Worm (Caenorhabditis elegans) whole organism, midembryonic: ENCODE results near the gene srw-99.

Experiments
- T22C8.4 ChIP-seq: fragments of 200-800 bp; sonication (Bioruptor generic); IDR thresholded peaks from 2 replicates; pipeline ENCODE4 v1.3.6; 2022; ENCODE audit warnings: missing genetic modification characterization, missing compliant biosample characterization
- cog-1 ChIP-seq: sonication (generic microtip); optimal IDR thresholded peaks from 2 replicates; lab custom pipeline; 2016; ENCODE audit warnings: missing genetic modification characterization, missing compliant biosample characterization
- flt-1 ChIP-seq: fragments of 200-800 bp; sonication (Bioruptor generic); IDR thresholded peaks from 2 replicates; pipeline ENCODE4 v1.3.6; 2022; ENCODE audit warnings: missing genetic modification characterization, missing compliant biosample characterization
- klf-2 ChIP-seq: fragments of 200-800 bp; sonication (Bioruptor generic); conservative IDR thresholded peaks from 2 replicates; pipeline ENCODE4 v1.3.6; 2022; ENCODE audit warnings: missing genetic modification reagents, missing genetic modification characterization, missing compliant biosample characterization
- med-1 ChIP-seq: sonication (generic microtip); optimal IDR thresholded peaks from 2 replicates; lab custom pipeline; 2017; ENCODE audit warnings: missing genetic modification characterization, mild to moderate bottlenecking, missing compliant biosample characterization, antibody characterized with exemption, missing genetic modification reagents; ENCODE audit not compliant: insufficient read depth
- ref-1 ChIP-seq: fragments of 200-800 bp; sonication (Bioruptor generic); conservative IDR thresholded peaks from 2 replicates; pipeline ENCODE4 v1.3.6; 2022; ENCODE audit warnings: missing genetic modification reagents, missing genetic modification characterization, missing compliant biosample characterization
- tab-1 ChIP-seq: fragments of 200-800 bp; sonication (Bioruptor generic); IDR thresholded peaks from 2 replicates; pipeline ENCODE4 v1.3.6; 2022; ENCODE audit warnings: missing genetic modification characterization, missing compliant biosample characterization
- ztf-23 ChIP-seq: fragments of 200-800 bp; sonication (Bioruptor generic); IDR thresholded peaks from 2 replicates; pipeline ENCODE4 v1.3.6; 2022; ENCODE audit warnings: missing genetic modification reagents, missing genetic modification characterization, missing compliant biosample characterization
- ztf-29 ChIP-seq: fragments of 200-800 bp; sonication (Bioruptor generic); IDR thresholded peaks from 2 replicates; pipeline ENCODE4 v1.3.6; 2022; ENCODE audit warnings: missing genetic modification reagents, missing genetic modification characterization, missing compliant biosample characterization

srw-99 gene

DNA sequence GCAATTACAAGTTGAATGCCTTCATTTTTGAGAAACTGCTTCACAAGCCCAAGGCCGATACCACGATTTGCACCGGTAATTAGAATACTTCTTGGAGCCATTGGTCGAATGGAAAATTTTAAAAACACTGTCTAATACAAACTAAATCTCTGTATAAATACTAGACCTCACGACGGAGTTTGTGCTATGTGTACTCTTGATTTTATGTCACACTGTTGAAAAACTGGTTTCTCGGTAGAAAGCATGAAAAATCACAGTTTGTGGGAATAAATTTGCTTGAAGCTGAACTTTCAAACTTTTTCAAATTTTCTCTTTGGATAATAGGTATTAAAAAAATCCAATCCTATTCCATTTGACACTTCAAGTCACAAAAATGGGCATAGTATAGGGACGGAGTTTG lies 47.0 kb downstream of the srw-99 start, which contains the start of gene ZK697.14:
TSS of gene ZK697.14 (minus strand) at position 101 of the 400 bp plus-strand sequence.
- TF ChIP-seq flt-1 (GFP tag; lab: Robert Waterston, UW) (no peak), med-1 (GFP tag; lab: Kevin White, UChicago) (no peak), ztf-23 (GFP tag; lab: Robert Waterston, UW) (no peak), ref-1 (no peak), ztf-29 (no peak), T22C8.4 (GFP tag; lab: Robert Waterston, UW) (no peak), tab-1 (GFP tag; lab: Robert Waterston, UW) (no peak), klf-2 (no peak), cog-1 (tag; lab: Kevin White, UChicago) (no peak)

DNA sequence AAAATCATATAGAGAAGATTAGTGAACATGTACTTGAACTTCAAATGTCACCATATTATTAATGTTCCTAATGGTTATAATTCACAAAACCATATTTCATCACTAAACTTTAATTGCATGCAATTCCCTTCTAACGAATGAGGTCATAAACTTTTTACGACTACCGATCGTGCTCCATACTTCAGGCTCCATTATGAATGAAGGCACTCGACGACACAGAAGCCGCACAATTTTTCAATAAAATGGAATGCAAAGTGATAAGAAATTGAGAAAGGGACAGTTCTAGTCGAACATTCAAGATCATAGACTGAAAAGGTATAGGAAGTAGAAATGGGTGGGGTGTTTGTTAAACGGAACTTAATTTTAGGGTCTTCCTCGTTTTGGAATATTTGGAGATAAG lies 47.6 kb downstream of the srw-99 start:
- no peak for TF ChIP-seq cog-1 (tag; lab: Kevin White, UChicago)
- TF ChIP-seq ztf-29 = no peak
- TF ChIP-seq ztf-23 (GFP tag; lab: Robert Waterston, UW) = no peak

DNA sequence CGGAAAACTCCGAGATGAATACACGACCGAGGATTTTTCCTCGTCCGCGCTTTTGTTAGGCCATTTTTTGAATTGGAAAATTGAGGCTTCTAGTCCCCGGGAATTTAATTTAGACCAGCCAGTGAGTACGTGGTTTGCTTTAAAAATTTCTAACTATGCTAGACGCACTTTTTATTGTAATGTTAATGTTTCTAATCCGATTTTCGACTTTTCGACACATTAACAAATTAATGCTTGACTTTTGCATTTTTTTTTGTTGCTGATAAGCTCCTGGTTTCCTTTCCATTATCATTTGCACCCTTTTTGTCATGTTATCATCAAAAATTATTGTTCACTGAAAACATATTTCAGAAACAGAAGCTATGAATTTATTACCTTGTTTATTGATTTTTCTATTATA lies 48.3 kb downstream of the srw-99 start, which contains the start of gene clec-204:
TSS of gene clec-204 (plus strand) at position 301 of the 400 bp plus-strand sequence.
- TF ChIP-seq flt-1 (GFP tag; lab: Robert Waterston, UW) (no peak), ref-1 (no peak), T22C8.4 (GFP tag; lab: Robert Waterston, UW) (no peak), cog-1 (tag; lab: Kevin White, UChicago) (no peak), ztf-29 (no peak), ztf-23 (GFP tag; lab: Robert Waterston, UW) (no peak), tab-1 (GFP tag; lab: Robert Waterston, UW) (no peak), med-1 (GFP tag; lab: Kevin White, UChicago) (no peak), klf-2 (no peak)
